Worm (Caenorhabditis elegans) whole organism, L4 larva: ENCODE measurements around the gene tdo-2.

Experiments
- F10B5.3 ChIP-seq: sonication (generic microtip); optimal IDR thresholded peaks from 2 replicates; lab custom pipeline; 2016; ENCODE audit warnings: mild to moderate bottlenecking, missing genetic modification characterization, missing compliant biosample characterization
- F37D6.2 ChIP-seq: sonication (generic microtip); optimal IDR thresholded peaks from 2 replicates; lab custom pipeline; 2016; ENCODE audit warnings: mild to moderate bottlenecking, missing genetic modification characterization, missing compliant biosample characterization
- T26A8.4 ChIP-seq: fragments of 200-800 bp; sonication (Bioruptor generic); IDR thresholded peaks from 2 replicates; pipeline ENCODE4 v1.3.6; 2022; ENCODE audit warnings: missing genetic modification characterization, missing compliant biosample characterization
- Y105C5A.15 ChIP-seq: fragments of 200-800 bp; sonication (Bioruptor generic); IDR thresholded peaks from 2 replicates; pipeline ENCODE4 v1.3.6; 2022; ENCODE audit warnings: missing genetic modification characterization, missing compliant biosample characterization
- Y75B8A.6 ChIP-seq: fragments of 200-800 bp; sonication (Bioruptor generic); IDR thresholded peaks from 2 replicates; pipeline ENCODE4 v1.3.6; 2022; ENCODE audit warnings: missing genetic modification reagents, missing genetic modification characterization, missing compliant biosample characterization
- ZK546.5 ChIP-seq, 2 experiments: sonication (generic microtip); optimal IDR thresholded peaks; 2 replicates each; lab custom pipeline; 2017; ENCODE audit warnings: missing biosample characterization in 2 of 2, missing genetic modification characterization in 2 of 2
- aha-1 ChIP-seq: fragments of 150-350 bp; peaks from one replicate; lab custom pipeline; 2014; ENCODE audit warnings: missing biosample characterization, missing genetic modification characterization
- arid-1 ChIP-seq: fragments of 200-800 bp; sonication (Bioruptor generic); conservative IDR thresholded peaks from 2 replicates; pipeline ENCODE4 v1.3.6; 2022; ENCODE audit warnings: missing genetic modification reagents, missing genetic modification characterization, missing compliant biosample characterization
- attf-4 ChIP-seq: sonication (generic microtip); optimal IDR thresholded peaks from 3 replicates; lab custom pipeline; 2017; ENCODE audit warnings: missing biosample characterization, missing genetic modification characterization
- ceh-44 ChIP-seq: fragments of 200-800 bp; sonication (Bioruptor generic); IDR thresholded peaks from 2 replicates; pipeline ENCODE4 v1.3.6; 2022; ENCODE audit warnings: missing genetic modification reagents, missing genetic modification characterization, missing compliant biosample characterization
- ceh-62 ChIP-seq: sonication (generic microtip); optimal IDR thresholded peaks from 2 replicates; lab custom pipeline; 2017; ENCODE audit warnings: missing biosample characterization, missing genetic modification characterization
- ceh-82 ChIP-seq: sonication (generic microtip); optimal IDR thresholded peaks from 2 replicates; lab custom pipeline; 2017; ENCODE audit warnings: missing biosample characterization, missing genetic modification characterization
- daf-19 ChIP-seq: fragments of 200-800 bp; sonication (Bioruptor generic); conservative IDR thresholded peaks from 2 replicates; pipeline ENCODE4 v1.3.6; 2022; ENCODE audit warnings: missing genetic modification characterization, missing compliant biosample characterization
- dmd-6 ChIP-seq: fragments of 200-800 bp; sonication (Bioruptor generic); IDR thresholded peaks from 2 replicates; pipeline ENCODE4 v1.3.6; 2022; ENCODE audit warnings: missing genetic modification reagents, missing genetic modification characterization, missing compliant biosample characterization
- duxl-1 ChIP-seq: sonication (generic microtip); optimal IDR thresholded peaks from 2 replicates; lab custom pipeline; 2016; ENCODE audit warnings: mild to moderate bottlenecking, missing genetic modification characterization, moderate library complexity, missing compliant biosample characterization; ENCODE audit not compliant: poor library complexity
- fos-1 ChIP-seq: fragments of 150-350 bp; optimal IDR thresholded peaks from 2 replicates; lab custom pipeline; 2014; ENCODE audit warnings: missing biosample characterization, missing genetic modification characterization
- hif-1 ChIP-seq, 2 experiments: sonication (generic microtip); optimal IDR thresholded peaks; 2 replicates each; lab custom pipeline; 2016 to 2017; ENCODE audit warnings: missing compliant biosample characterization in 2 of 2, missing genetic modification characterization in 2 of 2, missing genetic modification reagents in 2 of 2, missing genotype in 2 of 2, mild to moderate bottlenecking in 1 of 2
- hlh-11 ChIP-seq: fragments of 200-800 bp; sonication (Bioruptor generic); optimal IDR thresholded peaks from 2 replicates; lab custom pipeline; 2018; ENCODE audit warnings: mild to moderate bottlenecking, missing genetic modification characterization, missing compliant biosample characterization
- hlh-30 ChIP-seq: sonication (generic microtip); optimal IDR thresholded peaks from 2 replicates; lab custom pipeline; 2017; ENCODE audit warnings: antibody characterized with exemption, mild to moderate bottlenecking, missing genetic modification characterization, missing compliant biosample characterization; ENCODE audit not compliant: insufficient read depth
- hmg-1.1 ChIP-seq: fragments of 200-800 bp; sonication (Bioruptor generic); IDR thresholded peaks from 2 replicates; pipeline ENCODE4 v1.3.6; 2022; ENCODE audit warnings: missing genetic modification reagents, missing genetic modification characterization, missing compliant biosample characterization
- jun-1 ChIP-seq: fragments of 150-350 bp; optimal IDR thresholded peaks from 2 replicates; lab custom pipeline; 2014; ENCODE audit warnings: missing biosample characterization, missing genetic modification reagents, missing genetic modification characterization
- lim-7 ChIP-seq: fragments of 200-800 bp; sonication (Bioruptor generic); IDR thresholded peaks from 2 replicates; pipeline ENCODE4 v1.3.6; 2022; ENCODE audit warnings: missing genetic modification characterization, missing compliant biosample characterization
- lin-1 ChIP-seq: fragments of 200-800 bp; sonication (Bioruptor generic); IDR thresholded peaks from 2 replicates; pipeline ENCODE4 v1.3.6; 2022; ENCODE audit warnings: missing genetic modification reagents, missing genetic modification characterization, missing compliant biosample characterization
- lin-13 ChIP-seq: fragments of 150-350 bp; optimal IDR thresholded peaks from 2 replicates; lab custom pipeline; 2014; ENCODE audit warnings: missing biosample characterization, missing genetic modification reagents, missing genetic modification characterization
- lsy-2 ChIP-seq, 2 experiments: fragments of 150-350 bp in 1 of 2; sonication (generic microtip) in 1 of 2; optimal IDR thresholded peaks; 2 replicates each; lab custom pipeline; 2014 to 2017; ENCODE audit warnings: missing biosample characterization in 2 of 2, missing genetic modification characterization in 2 of 2
- madf-5 ChIP-seq, 2 experiments: fragments of 200-800 bp; sonication (Bioruptor generic); IDR thresholded peaks; 2 replicates each; pipeline ENCODE4 v1.3.6; 2022; ENCODE audit warnings: missing compliant biosample characterization in 2 of 2, missing genetic modification characterization in 2 of 2
- madf-9 ChIP-seq: fragments of 200-800 bp; sonication (Bioruptor generic); conservative IDR thresholded peaks from 2 replicates; pipeline ENCODE4 v1.3.6; 2022; ENCODE audit warnings: missing genetic modification reagents, missing genetic modification characterization, missing compliant biosample characterization
- mdl-1 ChIP-seq, 2 experiments: fragments of 150-350 bp in 1 of 2; sonication (generic microtip) in 1 of 2; optimal IDR thresholded peaks; 2 replicates each; lab custom pipeline; 2014 to 2017; ENCODE audit warnings: missing biosample characterization in 2 of 2, missing genetic modification characterization in 2 of 2
- mxl-2 ChIP-seq: fragments of 200-800 bp; sonication (Bioruptor generic); conservative IDR thresholded peaks from 2 replicates; pipeline ENCODE4 v1.3.6; 2022; ENCODE audit warnings: missing genetic modification reagents, missing genetic modification characterization, missing compliant biosample characterization
- nhr-10 ChIP-seq: fragments of 150-350 bp; optimal IDR thresholded peaks from 2 replicates; lab custom pipeline; 2014; ENCODE audit warnings: missing biosample characterization, missing genetic modification characterization
- nhr-102 ChIP-seq: sonication (generic microtip); optimal IDR thresholded peaks from 2 replicates; lab custom pipeline; 2016; ENCODE audit warnings: mild to moderate bottlenecking, missing genetic modification characterization, moderate library complexity, missing compliant biosample characterization
- nhr-11 ChIP-seq: fragments of 150-350 bp; optimal IDR thresholded peaks from 2 replicates; lab custom pipeline; 2014; ENCODE audit warnings: missing biosample characterization, missing genetic modification characterization
- nhr-237 ChIP-seq: sonication (generic microtip); optimal IDR thresholded peaks from 2 replicates; lab custom pipeline; 2017; ENCODE audit warnings: missing biosample characterization, missing genetic modification characterization
- nhr-25 ChIP-seq: sonication (generic microtip); optimal IDR thresholded peaks from 2 replicates; lab custom pipeline; 2017; ENCODE audit warnings: missing genetic modification characterization, mild to moderate bottlenecking, missing compliant biosample characterization, antibody characterized with exemption, moderate library complexity, borderline replicate concordance; ENCODE audit not compliant: insufficient read depth
- nhr-42 ChIP-seq: fragments of 200-800 bp; sonication (Bioruptor generic); IDR thresholded peaks from 2 replicates; pipeline ENCODE4 v1.3.6; 2022; ENCODE audit warnings: missing genetic modification characterization, missing compliant biosample characterization
- nhr-48 ChIP-seq: sonication (generic microtip); optimal IDR thresholded peaks from 2 replicates; lab custom pipeline; 2016; ENCODE audit warnings: mild to moderate bottlenecking, missing genetic modification characterization, missing compliant biosample characterization
- nhr-6 ChIP-seq: fragments of 150-350 bp; optimal IDR thresholded peaks from 2 replicates; lab custom pipeline; 2014; ENCODE audit warnings: missing biosample characterization, missing genetic modification characterization
- pha-4 ChIP-seq, 2 experiments: fragments of 150-350 bp in 1 of 2; fragments of 200-800 bp in 1 of 2; sonication (Bioruptor generic) in 1 of 2; IDR thresholded peaks in 1 of 2; optimal IDR thresholded peaks in 1 of 2; 2 replicates each; pipeline versions ENCODE4 v1.3.6 to Lab custom; 2014 to 2022; ENCODE audit warnings: missing genetic modification characterization in 2 of 2, missing genetic modification reagents in 2 of 2, missing biosample characterization in 1 of 2, missing compliant biosample characterization in 1 of 2
- rbr-2 ChIP-seq: sonication (generic microtip); optimal IDR thresholded peaks from 2 replicates; lab custom pipeline; 2016; ENCODE audit warnings: missing genotype, missing genetic modification characterization, missing compliant biosample characterization
- skn-1 ChIP-seq: fragments of 150-350 bp; optimal IDR thresholded peaks from 2 replicates; lab custom pipeline; 2014; ENCODE audit warnings: missing biosample characterization, missing genetic modification characterization
- spr-3 ChIP-seq: fragments of 200-800 bp; sonication (Bioruptor generic); optimal IDR thresholded peaks from 2 replicates; lab custom pipeline; 2018; ENCODE audit warnings: mild to moderate bottlenecking, missing genetic modification characterization, missing compliant biosample characterization
- unc-130 ChIP-seq: sonication (generic microtip); optimal IDR thresholded peaks from 2 replicates; lab custom pipeline; 2016; ENCODE audit warnings: missing genetic modification reagents, missing genetic modification characterization, missing compliant biosample characterization
- unc-39 ChIP-seq: sonication (generic microtip); optimal IDR thresholded peaks from 2 replicates; lab custom pipeline; 2017; ENCODE audit warnings: missing biosample characterization, missing genetic modification characterization
- unc-62 ChIP-seq, 3 experiments: fragments of 150-350 bp in 1 of 3; sonication (generic microtip); optimal IDR thresholded peaks in 2 of 3; peaks in 1 of 3; 1 replicate in 1 of 3; 2 replicates in 2 of 3; lab custom pipeline; 2014 to 2017; ENCODE audit warnings: missing biosample characterization in 3 of 3, missing genetic modification characterization in 3 of 3, missing genetic modification reagents in 3 of 3, missing genotype in 1 of 3
- zfp-3 ChIP-seq: fragments of 200-800 bp; sonication (Bioruptor generic); conservative IDR thresholded peaks from 2 replicates; pipeline ENCODE4 v1.3.6; 2022; ENCODE audit warnings: missing genetic modification reagents, missing genetic modification characterization, missing compliant biosample characterization
- zip-2 ChIP-seq: fragments of 150-350 bp; optimal IDR thresholded peaks from 2 replicates; lab custom pipeline; 2014; ENCODE audit warnings: missing biosample characterization, missing genetic modification characterization
- ztf-11 ChIP-seq: fragments of 150-350 bp; optimal IDR thresholded peaks from 2 replicates; lab custom pipeline; 2014; ENCODE audit warnings: missing biosample characterization, missing genetic modification characterization
- ztf-7 ChIP-seq: fragments of 150-350 bp; optimal IDR thresholded peaks from 2 replicates; lab custom pipeline; 2014; ENCODE audit warnings: missing biosample characterization, missing genetic modification characterization

tdo-2 gene

DNA sequence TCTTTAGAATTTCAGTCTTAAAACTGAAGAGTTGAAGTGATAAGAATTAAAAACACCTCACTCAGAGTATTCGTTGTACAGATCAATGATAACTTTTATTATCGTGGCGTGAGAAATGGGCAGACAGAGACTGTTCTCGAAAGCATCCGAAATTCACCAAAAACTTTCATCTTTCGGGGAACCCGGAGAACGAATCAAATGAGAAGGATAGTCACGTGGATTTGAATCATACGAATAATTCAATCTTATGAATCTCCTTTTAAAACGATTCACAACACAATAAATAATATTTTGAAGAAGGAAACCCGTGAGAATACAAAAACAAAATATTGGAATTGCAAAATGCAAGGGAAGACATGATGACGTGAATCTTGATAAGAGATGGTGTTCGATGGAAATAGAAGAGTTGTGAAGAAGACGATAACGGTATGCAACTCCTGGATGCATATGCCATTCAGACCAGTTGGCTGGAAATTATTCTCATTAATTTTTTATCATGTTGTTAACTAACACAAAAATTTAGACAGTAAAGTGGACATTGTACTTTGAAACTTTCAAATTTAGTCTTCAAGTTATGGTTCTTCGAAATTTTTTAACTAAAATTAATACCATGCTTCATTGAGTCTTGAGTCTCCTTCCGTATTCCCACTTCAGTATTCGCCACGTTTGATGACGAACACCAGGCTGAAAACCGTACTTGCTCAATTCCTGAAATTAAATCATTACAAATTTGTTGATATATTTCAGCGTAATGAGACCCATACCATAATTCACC is 42.7 kb downstream of the tdo-2 start (continued):
- peak; percentile 57 for TF ChIP-seq dmd-6 (GFP tag; lab: Robert Waterston, UW)
- no peak for TF ChIP-seq ceh-62
- TF ChIP-seq unc-130 (GFP tag; lab: Kevin White, UChicago): no peak
- TF ChIP-seq spr-3 (GFP tag; lab: Kevin White, UChicago): no peak
- no peak for TF ChIP-seq skn-1 (tag; lab: Kevin White, UChicago)
- peak; percentile 65 for TF ChIP-seq hlh-11
- TF ChIP-seq nhr-11: no peak
- TF ChIP-seq ZK546.5 (tag; optimal IDR thresholded peaks at IDR 0.05; lab: Kevin White, UChicago): no peak
- TF ChIP-seq madf-9: no peak
- no peak for TF ChIP-seq rbr-2 (tag; lab: Kevin White, UChicago)

DNA sequence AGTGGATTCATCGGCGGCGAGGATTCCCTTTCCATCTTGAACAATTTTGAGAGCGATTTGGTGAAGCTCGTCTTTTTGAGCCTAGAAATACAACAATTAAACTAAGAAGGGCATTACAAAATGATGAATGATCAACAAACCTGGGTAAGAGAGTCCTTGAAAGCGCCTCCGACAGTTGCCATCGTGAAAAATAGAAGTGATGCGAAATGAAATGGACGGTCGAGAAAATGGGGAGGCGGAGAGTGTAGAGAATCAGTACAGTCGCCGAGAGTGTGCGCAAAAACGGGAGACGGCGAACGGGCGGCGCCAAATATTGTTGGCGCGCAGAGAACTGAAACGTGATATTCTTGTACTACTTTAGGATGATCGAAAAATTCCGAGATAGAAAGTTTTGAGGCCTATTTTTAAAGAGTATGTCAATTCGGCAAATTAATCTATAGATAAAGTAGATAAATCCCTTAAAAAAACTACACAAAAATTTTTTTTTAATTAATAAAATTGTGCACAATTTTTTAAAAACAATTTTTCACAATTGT is 43.5 kb downstream of the tdo-2 start, which contains the start of gene aldo-2:
TSS of gene aldo-2 (minus strand) at position 486 of the 536 bp plus-strand sequence.
- TF ChIP-seq pha-4 (GFP tag; IDR thresholded peaks at IDR 0.05; lab: Robert Waterston, UW) (no peak), pha-4 (tag; optimal IDR thresholded peaks at IDR 0.05; lab: Kevin White, UChicago) (no peak), arid-1 (GFP tag; lab: Robert Waterston, UW) (no peak), nhr-25 (tag; lab: Kevin White, UChicago) (no peak), unc-62 (GFP tag; optimal IDR thresholded peaks at IDR 0.05 in 1 of 2; lab: Kevin White, UChicago) (peak in 1 of 2 experiments; percentile 96), unc-62 (tag; optimal IDR thresholded peaks at IDR 0.05; lab: Kevin White, UChicago) (no peak), F10B5.3 (tag; lab: Kevin White, UChicago) (no peak), madf-5 (GFP tag; IDR thresholded peaks at IDR 0.05; lab: Robert Waterston, UW) (no peak), ztf-7 (tag; lab: Kevin White, UChicago) (no peak), mdl-1 (tag; optimal IDR thresholded peaks at IDR 0.05; lab: Kevin White, UChicago) (peak in 1 of 2 experiments; percentile 21), fos-1 (tag; lab: Kevin White, UChicago) (no peak), attf-4 (tag; lab: Kevin White, UChicago) (no peak), ceh-44 (GFP tag; lab: Robert Waterston, UW) (no peak), lin-1 (no peak), F37D6.2 (tag; lab: Kevin White, UChicago) (no peak), skn-1 (tag; lab: Kevin White, UChicago) (no peak), zfp-3 (no peak), nhr-6 (tag; lab: Kevin White, UChicago) (no peak), ztf-11 (no peak), hif-1 (tag; optimal IDR thresholded peaks at IDR 0.05; lab: Kevin White, UChicago) (peak in 1 of 2 experiments; percentile 56), nhr-237 (tag; lab: Kevin White, UChicago) (no peak), nhr-48 (tag; lab: Kevin White, UChicago) (no peak), hlh-30 (tag; lab: Kevin White, UChicago) (peak; percentile 36), spr-3 (GFP tag; lab: Kevin White, UChicago) (no peak), lsy-2 (tag; optimal IDR thresholded peaks at IDR 0.05; lab: Kevin White, UChicago) (no peak), hmg-1.1 (GFP tag; lab: Robert Waterston, UW) (no peak), mxl-2 (no peak), aha-1 (tag; lab: Kevin White, UChicago) (no peak), unc-39 (tag; lab: Kevin White, UChicago) (no peak), zip-2 (tag; lab: Kevin White, UChicago) (no peak), Y75B8A.6 (GFP tag; lab: Robert Waterston, UW) (no peak), Y105C5A.15 (GFP tag; lab: Robert Waterston, UW) (no peak), nhr-42 (GFP tag; lab: Robert Waterston, UW) (no peak), ceh-82 (tag; lab: Kevin White, UChicago) (no peak), lin-13 (GFP tag; lab: Kevin White, UChicago) (peak; percentile 32), nhr-102 (no peak), jun-1 (tag; lab: Kevin White, UChicago) (no peak), daf-19 (no peak), lim-7 (GFP tag; lab: Robert Waterston, UW) (0 out of 2 replicates have a peak, but pooled peaks have one; percentile 27), T26A8.4 (GFP tag; lab: Robert Waterston, UW) (no peak), nhr-10 (tag; lab: Kevin White, UChicago) (no peak), duxl-1 (no peak)
